Worm (Caenorhabditis elegans) whole organism, young adult: Measurements from ENCODE around the gene Y32H12A.7.

Source experiments
- C17E4.6 ChIP-seq: fragments of 200-800 bp; sonication (Bioruptor generic); IDR thresholded peaks from 2 replicates; pipeline ENCODE4 v1.3.6; 2022; ENCODE audit warnings: missing genetic modification reagents, missing genetic modification characterization, missing compliant biosample characterization
- D2030.7 ChIP-seq: fragments of 200-800 bp; sonication (Bioruptor generic); IDR thresholded peaks from 2 replicates; pipeline ENCODE4 v1.3.6; 2022; ENCODE audit warnings: missing genetic modification reagents, missing genetic modification characterization, missing compliant biosample characterization
- F23B12.7 ChIP-seq: sonication (generic microtip); optimal IDR thresholded peaks from 2 replicates; lab custom pipeline; 2017; ENCODE audit warnings: missing genetic modification characterization, mild to moderate bottlenecking, missing compliant biosample characterization, antibody characterized with exemption, moderate library complexity; ENCODE audit not compliant: insufficient read depth
- F33H1.4 ChIP-seq: fragments of 200-800 bp; sonication (Bioruptor generic); IDR thresholded peaks from 2 replicates; pipeline ENCODE4 v1.3.6; 2022; ENCODE audit warnings: missing genetic modification reagents, missing genetic modification characterization, missing compliant biosample characterization
- F52B5.7 ChIP-seq: sonication (generic microtip); optimal IDR thresholded peaks from 2 replicates; lab custom pipeline; 2016; ENCODE audit warnings: mild to moderate bottlenecking, missing genetic modification characterization, missing compliant biosample characterization
- K12H6.12 ChIP-seq: fragments of 200-800 bp; sonication (Bioruptor generic); optimal IDR thresholded peaks from 2 replicates; lab custom pipeline; 2018; ENCODE audit warnings: mild to moderate bottlenecking, missing genetic modification characterization, missing compliant biosample characterization
- Y53F4B.3 ChIP-seq: fragments of 200-800 bp; sonication (Bioruptor generic); IDR thresholded peaks from 2 replicates; pipeline ENCODE4 v1.3.6; 2022; ENCODE audit warnings: missing genetic modification reagents, missing genetic modification characterization, missing compliant biosample characterization
- Y67H2A.10 ChIP-seq: fragments of 200-800 bp; sonication (Bioruptor generic); conservative IDR thresholded peaks from 2 replicates; pipeline ENCODE4 v1.3.6; 2022; ENCODE audit warnings: missing genetic modification reagents, missing genetic modification characterization, missing compliant biosample characterization
- aptf-2 ChIP-seq: fragments of 200-800 bp; sonication (Bioruptor generic); conservative IDR thresholded peaks from 2 replicates; pipeline ENCODE4 v1.3.6; 2022; ENCODE audit warnings: missing genetic modification reagents, missing genetic modification characterization, missing compliant biosample characterization
- aptf-3 ChIP-seq: fragments of 200-800 bp; sonication (Bioruptor generic); IDR thresholded peaks from 2 replicates; pipeline ENCODE4 v1.3.6; 2022; ENCODE audit warnings: missing genetic modification characterization, missing compliant biosample characterization
- athp-1 ChIP-seq: sonication (generic microtip); optimal IDR thresholded peaks from 2 replicates; lab custom pipeline; 2017; ENCODE audit warnings: mild to moderate bottlenecking, missing genetic modification characterization, missing compliant biosample characterization
- attf-5 ChIP-seq: fragments of 200-800 bp; sonication (Bioruptor generic); optimal IDR thresholded peaks from 2 replicates; lab custom pipeline; 2018; ENCODE audit warnings: mild to moderate bottlenecking, missing genetic modification characterization, missing compliant biosample characterization
- bed-2 ChIP-seq: fragments of 200-800 bp; sonication (Bioruptor generic); IDR thresholded peaks from 2 replicates; pipeline ENCODE4 v1.3.6; 2022; ENCODE audit warnings: missing genetic modification reagents, missing genetic modification characterization, missing compliant biosample characterization
- ceh-91 ChIP-seq: fragments of 200-800 bp; sonication (Bioruptor generic); IDR thresholded peaks from 2 replicates; pipeline ENCODE4 v1.3.6; 2022; ENCODE audit warnings: missing genetic modification reagents, missing genetic modification characterization, missing compliant biosample characterization
- die-1 ChIP-seq: sonication (generic microtip); optimal IDR thresholded peaks from 2 replicates; lab custom pipeline; 2016; ENCODE audit warnings: missing genotype, mild to moderate bottlenecking, missing genetic modification characterization, missing compliant biosample characterization
- dox-1 ChIP-seq: fragments of 200-800 bp; sonication (Bioruptor generic); IDR thresholded peaks from 2 replicates; pipeline ENCODE4 v1.3.6; 2022; ENCODE audit warnings: missing genetic modification reagents, missing genetic modification characterization, missing compliant biosample characterization
- dpff-1 ChIP-seq: sonication (generic microtip); optimal IDR thresholded peaks from 2 replicates; lab custom pipeline; 2017; ENCODE audit warnings: mild to moderate bottlenecking, missing genetic modification characterization, missing compliant biosample characterization
- dpl-1 ChIP-seq: fragments of 150-350 bp; optimal IDR thresholded peaks from 2 replicates; lab custom pipeline; 2014; ENCODE audit warnings: missing biosample characterization, missing genetic modification reagents, missing genetic modification characterization
- efl-1 ChIP-seq: fragments of 150-350 bp; optimal IDR thresholded peaks from 2 replicates; lab custom pipeline; 2014; ENCODE audit warnings: missing biosample characterization, missing genetic modification reagents, missing genetic modification characterization
- egl-18 ChIP-seq: fragments of 200-800 bp; sonication (Bioruptor generic); IDR thresholded peaks from 2 replicates; pipeline ENCODE4 v1.3.6; 2022; ENCODE audit warnings: missing genetic modification reagents, missing genetic modification characterization, missing compliant biosample characterization
- ets-4 ChIP-seq: fragments of 200-800 bp; sonication (Bioruptor generic); optimal IDR thresholded peaks from 2 replicates; lab custom pipeline; 2018; ENCODE audit warnings: mild to moderate bottlenecking, missing genetic modification characterization, missing compliant biosample characterization
- him-1 ChIP-seq: sonication (generic microtip); optimal IDR thresholded peaks from 2 replicates; lab custom pipeline; 2016; ENCODE audit warnings: missing genotype, missing genetic modification reagents, missing genetic modification characterization, missing compliant biosample characterization
- hlh-26 ChIP-seq: fragments of 200-800 bp; sonication (Bioruptor generic); conservative IDR thresholded peaks from 2 replicates; pipeline ENCODE4 v1.3.6; 2022; ENCODE audit warnings: missing genetic modification reagents, missing genetic modification characterization, missing compliant biosample characterization
- hmg-1.2 ChIP-seq: fragments of 200-800 bp; sonication (Bioruptor generic); IDR thresholded peaks from 2 replicates; pipeline ENCODE4 v1.3.6; 2022; ENCODE audit warnings: missing genetic modification reagents, missing genetic modification characterization, missing compliant biosample characterization
- hsf-1 ChIP-seq: fragments of 200-800 bp; sonication (Bioruptor generic); IDR thresholded peaks from 2 replicates; pipeline ENCODE4 v1.3.6; 2022; ENCODE audit warnings: missing genetic modification reagents, missing genetic modification characterization, missing compliant biosample characterization
- let-526 ChIP-seq: fragments of 200-800 bp; sonication (Bioruptor generic); IDR thresholded peaks from 2 replicates; pipeline ENCODE4 v1.3.6; 2022; ENCODE audit warnings: missing genetic modification reagents, missing genetic modification characterization, missing compliant biosample characterization
- lin-35 ChIP-seq, 3 experiments: fragments of 150-350 bp in 2 of 3; sonication (generic microtip) in 1 of 3; optimal IDR thresholded peaks; 2 replicates each; lab custom pipeline; 2014 to 2018; ENCODE audit warnings: missing biosample characterization in 3 of 3, missing genetic modification characterization in 3 of 3, missing genetic modification reagents in 3 of 3
- lin-40 ChIP-seq: sonication (generic microtip); optimal IDR thresholded peaks from 2 replicates; lab custom pipeline; 2016; ENCODE audit warnings: missing genetic modification characterization, mild to moderate bottlenecking, missing compliant biosample characterization, missing genotype, missing genetic modification reagents
- lin-54 ChIP-seq: fragments of 200-800 bp; sonication (Bioruptor generic); optimal IDR thresholded peaks from 2 replicates; lab custom pipeline; 2018; ENCODE audit warnings: mild to moderate bottlenecking, missing genetic modification characterization, missing compliant biosample characterization
- lsl-1 ChIP-seq: fragments of 200-800 bp; sonication (Bioruptor generic); optimal IDR thresholded peaks from 2 replicates; lab custom pipeline; 2018; ENCODE audit warnings: mild to moderate bottlenecking, missing genetic modification characterization, moderate library complexity, missing compliant biosample characterization
- madf-10 ChIP-seq: sonication (generic microtip); optimal IDR thresholded peaks from 2 replicates; lab custom pipeline; 2016; ENCODE audit warnings: mild to moderate bottlenecking, missing genetic modification characterization, missing compliant biosample characterization
- madf-6 ChIP-seq: fragments of 200-800 bp; sonication (Bioruptor generic); IDR thresholded peaks from 2 replicates; pipeline ENCODE4 v1.3.6; 2022; ENCODE audit warnings: missing genetic modification reagents, missing genetic modification characterization, missing compliant biosample characterization
- madf-8 ChIP-seq: fragments of 200-800 bp; sonication (Bioruptor generic); conservative IDR thresholded peaks from 2 replicates; pipeline ENCODE4 v1.3.6; 2022; ENCODE audit warnings: missing genetic modification reagents, missing genetic modification characterization, missing compliant biosample characterization
- mcd-1 ChIP-seq: fragments of 200-800 bp; sonication (Bioruptor generic); IDR thresholded peaks from 2 replicates; pipeline ENCODE4 v1.3.6; 2022; ENCODE audit warnings: missing genetic modification reagents, missing genetic modification characterization, missing compliant biosample characterization
- nfyb-1 ChIP-seq: fragments of 200-800 bp; sonication (Bioruptor generic); IDR thresholded peaks from 2 replicates; pipeline ENCODE4 v1.3.6; 2022; ENCODE audit warnings: missing genetic modification reagents, missing genetic modification characterization, missing compliant biosample characterization
- nhr-80 ChIP-seq: sonication (generic microtip); optimal IDR thresholded peaks from 2 replicates; lab custom pipeline; 2016; ENCODE audit warnings: missing genetic modification characterization, missing compliant biosample characterization
- sea-2 ChIP-seq: fragments of 200-800 bp; sonication (Bioruptor generic); IDR thresholded peaks from 2 replicates; pipeline ENCODE4 v1.3.6; 2022; ENCODE audit warnings: missing genetic modification characterization, missing compliant biosample characterization
- snpc-1.3 ChIP-seq: sonication (generic microtip); optimal IDR thresholded peaks from 2 replicates; lab custom pipeline; 2017; ENCODE audit warnings: missing genetic modification characterization, mild to moderate bottlenecking, missing compliant biosample characterization, antibody characterized with exemption, moderate library complexity, missing genotype, missing genetic modification reagents; ENCODE audit not compliant: insufficient read depth
- unc-62 ChIP-seq: fragments of 150-350 bp; optimal IDR thresholded peaks from 2 replicates; lab custom pipeline; 2014; ENCODE audit warnings: missing biosample characterization, missing genetic modification reagents, missing genetic modification characterization
- xnd-1 ChIP-seq: sonication (generic microtip); optimal IDR thresholded peaks from 2 replicates; lab custom pipeline; 2016; ENCODE audit warnings: missing genotype, missing genetic modification reagents, missing genetic modification characterization, missing compliant biosample characterization
- ztf-26 ChIP-seq: sonication (generic microtip); optimal IDR thresholded peaks from 2 replicates; lab custom pipeline; 2017; ENCODE audit warnings: missing genetic modification characterization, missing compliant biosample characterization
- ztf-28 ChIP-seq: fragments of 200-800 bp; sonication (Bioruptor generic); IDR thresholded peaks from 2 replicates; pipeline ENCODE4 v1.3.6; 2022; ENCODE audit warnings: missing genetic modification reagents, missing genetic modification characterization, missing compliant biosample characterization

Gene Y32H12A.7

ce11 chrIII:5407060-5407459, 21.8 kb upstream of the Y32H12A.7 start:
- TF ChIP-seq lsl-1 (GFP tag; lab: Kevin White, UChicago) (no peak), egl-18 (GFP tag; lab: Robert Waterston, UW) (no peak), hlh-26 (no peak), sea-2 (GFP tag; lab: Robert Waterston, UW) (no peak), ztf-26 (tag; lab: Kevin White, UChicago) (no peak), F52B5.7 (tag; lab: Kevin White, UChicago) (no peak), C17E4.6 (no peak), Y53F4B.3 (GFP tag; lab: Robert Waterston, UW) (no peak), nfyb-1 (GFP tag; lab: Robert Waterston, UW) (no peak), lin-40 (tag; lab: Kevin White, UChicago) (no peak), ztf-28 (GFP tag; lab: Robert Waterston, UW) (no peak), snpc-1.3 (tag; lab: Kevin White, UChicago) (no peak), F33H1.4 (no peak), Y67H2A.10 (GFP tag; lab: Robert Waterston, UW) (no peak), efl-1 (GFP tag; lab: Kevin White, UChicago) (no peak), aptf-3 (GFP tag; lab: Robert Waterston, UW) (no peak), K12H6.12 (tag; lab: Kevin White, UChicago) (no peak), dpff-1 (no peak), him-1 (tag; lab: Kevin White, UChicago) (no peak)

- TF ChIP-seq hmg-1.2 (GFP tag; lab: Robert Waterston, UW) (peak; percentile 35; the same call in 1 of the 2 replicates), lin-35 (GFP tag; optimal IDR thresholded peaks at IDR 0.05; lab: Kevin White, UChicago) (no peak), dpl-1 (GFP tag; lab: Kevin White, UChicago) (peak; percentile 19), ceh-91 (GFP tag; lab: Robert Waterston, UW) (peak; percentile 44; the same call in 1 of the 2 replicates), madf-6 (GFP tag; lab: Robert Waterston, UW) (peak; percentile 92), dox-1 (peak; percentile 61), let-526 (GFP tag; lab: Robert Waterston, UW) (no peak), mcd-1 (GFP tag; lab: Robert Waterston, UW) (peak; percentile 39; the same call in 1 of the 2 replicates), unc-62 (GFP tag; lab: Kevin White, UChicago) (no peak), aptf-2 (GFP tag; lab: Robert Waterston, UW) (peak; percentile 100), xnd-1 (tag; lab: Kevin White, UChicago) (peak; percentile 67), athp-1 (tag; lab: Kevin White, UChicago) (no peak), efl-1 (GFP tag; lab: Kevin White, UChicago) (peak; percentile 85), aptf-3 (GFP tag; lab: Robert Waterston, UW) (peak; percentile 100), ets-4 (no peak), die-1 (tag; lab: Kevin White, UChicago) (peak; percentile 7), madf-8 (peak; percentile 86), D2030.7 (GFP tag; lab: Robert Waterston, UW) (peak; percentile 52), madf-10 (no peak), lsl-1 (GFP tag; lab: Kevin White, UChicago) (peak; percentile 40), hsf-1 (0 out of 2 replicates have a peak, but pooled peaks have one; percentile 11)
These were observed 21.1 kb upstream of the Y32H12A.7 start for ce11 chrIII:5406314-5406713.

DNA sequence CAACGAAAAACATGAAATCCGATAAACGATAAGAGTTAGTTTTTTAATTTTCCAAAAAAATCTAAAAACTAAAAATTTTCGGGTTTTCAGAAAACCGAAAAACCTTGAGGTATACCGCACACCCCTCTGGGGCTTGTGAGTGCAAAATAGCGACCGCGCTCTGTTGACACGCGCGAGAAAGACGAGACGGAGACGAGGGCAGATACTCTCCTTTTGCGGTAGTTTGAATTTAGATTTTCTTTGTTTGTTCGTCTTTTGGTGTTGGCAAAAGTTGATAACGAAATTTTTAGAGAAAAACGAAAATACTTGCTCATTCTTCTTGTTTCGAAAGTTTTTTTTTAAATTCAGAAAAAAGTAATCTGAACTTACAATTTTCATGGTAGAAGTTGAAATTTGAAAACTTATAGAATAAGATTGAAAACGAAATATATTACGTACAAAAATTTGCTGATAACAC, 20.4 kb upstream of the Y32H12A.7 start, which contains the start of the genes W03A5.2 and Y32H12A.8:
Gene W03A5.2, plus strand, starts transcription at position 407 of the 457 bp plus-strand sequence.
Gene Y32H12A.8, minus strand, starts transcription at position 410 of the 457 bp plus-strand sequence.
- peak; percentile 4 for TF ChIP-seq nhr-80 (tag; lab: Kevin White, UChicago)
- TF ChIP-seq mcd-1 (GFP tag; lab: Robert Waterston, UW) = peak; percentile 54
- TF ChIP-seq efl-1 (GFP tag; lab: Kevin White, UChicago) = peak; percentile 31
- peak; percentile 64 for TF ChIP-seq attf-5 (GFP tag; lab: Kevin White, UChicago)
- peak; percentile 15 for TF ChIP-seq F23B12.7
- peak; percentile 1 for TF ChIP-seq lin-54
- TF ChIP-seq bed-2 (GFP tag; lab: Robert Waterston, UW) = no peak
- no peak for TF ChIP-seq K12H6.12 (tag; lab: Kevin White, UChicago)
- peak; percentile 40; the same call in 1 of the 2 replicates for TF ChIP-seq hmg-1.2 (GFP tag; lab: Robert Waterston, UW)
